Worm (Caenorhabditis elegans): Measurements from ENCODE around the gene srh-35.

- TF ChIP-seq him-1 (tag; optimal IDR thresholded peaks at IDR 0.05) = no peak
- TF ChIP-seq W03F9.2 (tag; optimal IDR thresholded peaks at IDR 0.05) = no peak
These were observed 9.8 kb downstream of the srh-35 start for ce11 chrV:439183-439749.

All from whole organism, L4/young adult.